Worm (Caenorhabditis elegans) whole organism, L4 larva: ENCODE data around the gene chil-8.
A peak's percentile ranks its signal among the peaks of the same experiment; 100 is the strongest.
"Not testable (repeated sequence)": the region's sequence is repeated elsewhere in the genome, so short reads cannot be mapped to it uniquely, and the experiment has no call there.

Experiments
- F10B5.3 ChIP-seq: sonication (generic microtip); optimal IDR thresholded peaks from 2 replicates; lab custom pipeline; 2016; ENCODE audit warnings: mild to moderate bottlenecking, missing genetic modification characterization, missing compliant biosample characterization
- F44E2.7 ChIP-seq: fragments of 200-800 bp; sonication (Bioruptor generic); IDR thresholded peaks from 2 replicates; pipeline ENCODE4 v2.1.2; 2022; ENCODE audit warnings: missing genetic modification characterization, missing compliant biosample characterization
- T20F7.1 ChIP-seq: fragments of 200-800 bp; sonication (Bioruptor generic); optimal IDR thresholded peaks from 2 replicates; lab custom pipeline; 2018; ENCODE audit warnings: mild to moderate bottlenecking, missing genetic modification characterization, missing compliant biosample characterization
- T26A8.4 ChIP-seq: fragments of 200-800 bp; sonication (Bioruptor generic); IDR thresholded peaks from 2 replicates; pipeline ENCODE4 v1.3.6; 2022; ENCODE audit warnings: missing genetic modification characterization, missing compliant biosample characterization
- Y105C5A.15 ChIP-seq: fragments of 200-800 bp; sonication (Bioruptor generic); IDR thresholded peaks from 2 replicates; pipeline ENCODE4 v1.3.6; 2022; ENCODE audit warnings: missing genetic modification characterization, missing compliant biosample characterization
- aha-1 ChIP-seq: fragments of 150-350 bp; peaks from one replicate; lab custom pipeline; 2014; ENCODE audit warnings: missing biosample characterization, missing genetic modification characterization
- ama-1 ChIP-seq: fragments of 150-350 bp; optimal IDR thresholded peaks from 2 replicates; lab custom pipeline; 2014; ENCODE audit warnings: inconsistent platforms, mixed read lengths
- arid-1 ChIP-seq: fragments of 200-800 bp; sonication (Bioruptor generic); conservative IDR thresholded peaks from 2 replicates; pipeline ENCODE4 v1.3.6; 2022; ENCODE audit warnings: missing genetic modification reagents, missing genetic modification characterization, missing compliant biosample characterization
- ceh-20 ChIP-seq: fragments of 200-800 bp; sonication (Bioruptor generic); IDR thresholded peaks from 2 replicates; pipeline ENCODE4 v1.3.6; 2022; ENCODE audit warnings: missing genetic modification reagents, missing genetic modification characterization, missing compliant biosample characterization
- ceh-32 ChIP-seq: sonication (generic microtip); optimal IDR thresholded peaks from 2 replicates; lab custom pipeline; 2016; ENCODE audit warnings: mild to moderate bottlenecking, missing genetic modification characterization, missing compliant biosample characterization; ENCODE audit not compliant: poor library complexity
- ceh-82 ChIP-seq: sonication (generic microtip); optimal IDR thresholded peaks from 2 replicates; lab custom pipeline; 2017; ENCODE audit warnings: missing biosample characterization, missing genetic modification characterization
- daf-19 ChIP-seq: fragments of 200-800 bp; sonication (Bioruptor generic); conservative IDR thresholded peaks from 2 replicates; pipeline ENCODE4 v1.3.6; 2022; ENCODE audit warnings: missing genetic modification characterization, missing compliant biosample characterization
- dmd-9 ChIP-seq: fragments of 200-800 bp; sonication (Bioruptor generic); IDR thresholded peaks from 2 replicates; pipeline ENCODE4 v1.3.6; 2022; ENCODE audit warnings: missing genetic modification reagents, missing genetic modification characterization, missing compliant biosample characterization
- dpl-1 ChIP-seq: fragments of 150-350 bp; optimal IDR thresholded peaks from 2 replicates; lab custom pipeline; 2014; ENCODE audit warnings: missing biosample characterization, missing genetic modification reagents, missing genetic modification characterization
- duxl-1 ChIP-seq: sonication (generic microtip); optimal IDR thresholded peaks from 2 replicates; lab custom pipeline; 2016; ENCODE audit warnings: mild to moderate bottlenecking, missing genetic modification characterization, moderate library complexity, missing compliant biosample characterization; ENCODE audit not compliant: poor library complexity
- hif-1 ChIP-seq, 2 experiments: sonication (generic microtip); optimal IDR thresholded peaks; 2 replicates each; lab custom pipeline; 2016 to 2017; ENCODE audit warnings: missing compliant biosample characterization in 2 of 2, missing genetic modification characterization in 2 of 2, missing genetic modification reagents in 2 of 2, missing genotype in 2 of 2, mild to moderate bottlenecking in 1 of 2
- lin-38 ChIP-seq: fragments of 200-800 bp; sonication (Bioruptor generic); IDR thresholded peaks from 2 replicates; pipeline ENCODE4 v1.3.6; 2022; ENCODE audit warnings: missing genetic modification reagents, missing genetic modification characterization, missing compliant biosample characterization
- lin-39 ChIP-seq: fragments of 150-350 bp; optimal IDR thresholded peaks from 2 replicates; lab custom pipeline; 2014; ENCODE audit warnings: missing biosample characterization, missing genetic modification reagents, missing genetic modification characterization
- lir-3 ChIP-seq: sonication (generic microtip); optimal IDR thresholded peaks from 2 replicates; lab custom pipeline; 2016; ENCODE audit warnings: mild to moderate bottlenecking, missing genetic modification characterization, missing compliant biosample characterization
- mdt-29 ChIP-seq: fragments of 200-800 bp; sonication (Bioruptor generic); IDR thresholded peaks from 2 replicates; pipeline ENCODE4 v1.3.6; 2022; ENCODE audit warnings: missing genetic modification reagents, missing genetic modification characterization, missing compliant biosample characterization
- mep-1 ChIP-seq: fragments of 150-350 bp; sonication (generic microtip); optimal IDR thresholded peaks from 3 replicates; lab custom pipeline; 2014; ENCODE audit warnings: missing biosample characterization, missing genetic modification characterization
- mxl-2 ChIP-seq: fragments of 200-800 bp; sonication (Bioruptor generic); conservative IDR thresholded peaks from 2 replicates; pipeline ENCODE4 v1.3.6; 2022; ENCODE audit warnings: missing genetic modification reagents, missing genetic modification characterization, missing compliant biosample characterization
- mxl-3 ChIP-seq: fragments of 200-800 bp; sonication (Bioruptor generic); optimal IDR thresholded peaks from 2 replicates; lab custom pipeline; 2018; ENCODE audit warnings: mild to moderate bottlenecking, missing genetic modification characterization, missing compliant biosample characterization
- nhr-10 ChIP-seq: fragments of 150-350 bp; optimal IDR thresholded peaks from 2 replicates; lab custom pipeline; 2014; ENCODE audit warnings: missing biosample characterization, missing genetic modification characterization
- nhr-11 ChIP-seq: fragments of 150-350 bp; optimal IDR thresholded peaks from 2 replicates; lab custom pipeline; 2014; ENCODE audit warnings: missing biosample characterization, missing genetic modification characterization
- nhr-111 ChIP-seq: fragments of 200-800 bp; sonication (Bioruptor generic); optimal IDR thresholded peaks from 2 replicates; lab custom pipeline; 2018; ENCODE audit warnings: mild to moderate bottlenecking, missing genetic modification characterization, missing compliant biosample characterization
- nhr-237 ChIP-seq: sonication (generic microtip); optimal IDR thresholded peaks from 2 replicates; lab custom pipeline; 2017; ENCODE audit warnings: missing biosample characterization, missing genetic modification characterization
- nhr-25 ChIP-seq: sonication (generic microtip); optimal IDR thresholded peaks from 2 replicates; lab custom pipeline; 2017; ENCODE audit warnings: missing genetic modification characterization, mild to moderate bottlenecking, missing compliant biosample characterization, antibody characterized with exemption, moderate library complexity, borderline replicate concordance; ENCODE audit not compliant: insufficient read depth
- nhr-28 ChIP-seq: fragments of 150-350 bp; optimal IDR thresholded peaks from 2 replicates; lab custom pipeline; 2014; ENCODE audit warnings: missing biosample characterization, missing genetic modification characterization
- nhr-41 ChIP-seq: fragments of 200-800 bp; sonication (Bioruptor generic); IDR thresholded peaks from 2 replicates; pipeline ENCODE4 v1.3.6; 2022; ENCODE audit warnings: missing genetic modification reagents, missing genetic modification characterization, missing compliant biosample characterization
- nhr-48 ChIP-seq: sonication (generic microtip); optimal IDR thresholded peaks from 2 replicates; lab custom pipeline; 2016; ENCODE audit warnings: mild to moderate bottlenecking, missing genetic modification characterization, missing compliant biosample characterization
- nhr-6 ChIP-seq: fragments of 150-350 bp; optimal IDR thresholded peaks from 2 replicates; lab custom pipeline; 2014; ENCODE audit warnings: missing biosample characterization, missing genetic modification characterization
- pha-4 ChIP-seq, 2 experiments: fragments of 150-350 bp in 1 of 2; fragments of 200-800 bp in 1 of 2; sonication (Bioruptor generic) in 1 of 2; IDR thresholded peaks in 1 of 2; optimal IDR thresholded peaks in 1 of 2; 2 replicates each; pipeline versions ENCODE4 v1.3.6 to Lab custom; 2014 to 2022; ENCODE audit warnings: missing genetic modification characterization in 2 of 2, missing genetic modification reagents in 2 of 2, missing biosample characterization in 1 of 2, missing compliant biosample characterization in 1 of 2
- php-3 ChIP-seq: fragments of 200-800 bp; sonication (Bioruptor generic); IDR thresholded peaks from 2 replicates; pipeline ENCODE4 v1.3.6; 2022; ENCODE audit warnings: missing genetic modification reagents, missing genetic modification characterization, missing compliant biosample characterization
- rbr-2 ChIP-seq: sonication (generic microtip); optimal IDR thresholded peaks from 2 replicates; lab custom pipeline; 2016; ENCODE audit warnings: missing genotype, missing genetic modification characterization, missing compliant biosample characterization
- saeg-2 ChIP-seq: fragments of 200-800 bp; sonication (Bioruptor generic); IDR thresholded peaks from 2 replicates; pipeline ENCODE4 v1.3.6; 2022; ENCODE audit warnings: missing genetic modification reagents, missing genetic modification characterization, missing compliant biosample characterization
- tra-1 ChIP-seq: fragments of 200-800 bp; sonication (Bioruptor generic); IDR thresholded peaks from 2 replicates; pipeline ENCODE4 v1.3.6; 2022; ENCODE audit warnings: missing genetic modification reagents, missing genetic modification characterization, missing compliant biosample characterization
- unc-62 ChIP-seq, 3 experiments: fragments of 150-350 bp in 1 of 3; sonication (generic microtip); optimal IDR thresholded peaks in 2 of 3; peaks in 1 of 3; 1 replicate in 1 of 3; 2 replicates in 2 of 3; lab custom pipeline; 2014 to 2017; ENCODE audit warnings: missing biosample characterization in 3 of 3, missing genetic modification characterization in 3 of 3, missing genetic modification reagents in 3 of 3, missing genotype in 1 of 3
- vab-7 ChIP-seq: fragments of 200-800 bp; sonication (Bioruptor generic); IDR thresholded peaks from 2 replicates; pipeline ENCODE4 v1.3.6; 2022; ENCODE audit warnings: missing genetic modification reagents, missing genetic modification characterization, missing compliant biosample characterization
- ztf-11 ChIP-seq: fragments of 150-350 bp; optimal IDR thresholded peaks from 2 replicates; lab custom pipeline; 2014; ENCODE audit warnings: missing biosample characterization, missing genetic modification characterization

The chil-8 gene

DNA sequence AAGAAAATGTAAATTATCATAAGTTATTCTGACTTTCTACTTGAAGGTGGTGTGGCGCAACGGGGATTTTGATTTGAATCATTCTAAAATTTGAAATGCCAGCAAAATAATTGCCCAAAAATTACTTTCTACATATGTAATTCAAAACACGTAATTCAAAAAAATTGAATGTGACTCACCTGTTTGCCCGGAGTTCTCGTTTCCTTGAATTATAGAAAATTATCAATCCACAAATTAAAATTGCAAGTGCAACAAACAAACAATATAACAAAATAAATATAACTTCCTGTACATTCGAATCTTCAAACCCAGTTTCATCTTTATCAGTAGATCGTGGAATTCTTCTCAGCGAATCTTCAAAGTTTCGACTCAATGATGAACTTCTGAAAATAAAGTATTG, 4.7 kb downstream of the chil-8 start:
- TF ChIP-seq php-3 (no peak), aha-1 (tag; lab: Kevin White, UChicago) (peak; percentile 63), unc-62 (GFP tag; optimal IDR thresholded peaks at IDR 0.05 in 1 of 2; lab: Kevin White, UChicago) (peak in 1 of 2 experiments; percentile 65), unc-62 (tag; optimal IDR thresholded peaks at IDR 0.05; lab: Kevin White, UChicago) (no peak)

DNA sequence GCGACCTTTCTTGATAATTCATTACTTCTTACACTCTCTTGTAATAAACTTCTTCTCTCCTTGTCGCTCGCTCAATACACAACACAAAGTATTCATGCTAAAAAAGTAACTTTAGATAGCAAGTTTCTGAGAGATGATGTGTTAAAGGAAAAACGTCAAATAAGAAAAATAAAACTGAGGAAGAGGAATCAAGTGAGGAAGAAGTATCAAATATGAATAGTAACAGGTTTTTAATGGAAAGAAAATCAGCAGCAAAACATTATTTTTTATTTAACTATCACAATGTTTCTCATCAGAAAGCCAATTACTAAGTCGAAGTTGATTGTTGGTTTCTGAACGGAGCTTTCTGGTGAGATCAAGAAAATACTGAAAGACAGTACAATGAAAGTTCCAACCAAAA, 6.5 kb downstream of the chil-8 start, which contains the start of gene chil-1:
Gene chil-1, minus strand, starts transcription at position 101 of the 400 bp plus-strand sequence.
- TF ChIP-seq nhr-111 (GFP tag; lab: Kevin White, UChicago); dmd-9 (GFP tag; lab: Robert Waterston, UW); ceh-32 (tag; lab: Kevin White, UChicago): not testable (repeated sequence)
- TF ChIP-seq, all 104 proteins: peak for 0; not testable (repeated sequence) for 104

DNA sequence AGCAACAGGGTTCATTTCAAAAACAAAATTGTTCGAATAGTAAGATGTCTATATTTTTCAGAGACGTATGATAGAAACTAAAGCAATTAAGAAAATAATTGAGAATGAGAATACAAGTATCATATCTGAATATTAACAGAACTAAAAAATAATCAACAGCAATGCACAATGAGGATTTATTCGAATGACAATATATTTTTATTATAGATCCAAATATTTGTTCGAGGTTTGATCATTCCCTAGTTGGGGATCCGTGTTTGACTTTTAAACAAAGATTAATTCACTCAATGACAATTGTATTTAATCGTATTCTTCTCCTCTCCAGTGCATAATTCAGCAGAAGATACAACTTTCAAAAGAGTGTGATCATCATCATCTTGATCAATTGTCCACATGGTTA, 10.7 kb downstream of the chil-8 start, which contains the start of gene C08H9.18:
Gene C08H9.18, minus strand, starts transcription at position 101 of the 400 bp plus-strand sequence.
- TF ChIP-seq lin-39, result no peak
- TF ChIP-seq nhr-10 (tag; lab: Kevin White, UChicago), result no peak
- no peak for TF ChIP-seq nhr-237 (tag; lab: Kevin White, UChicago)
- no peak for TF ChIP-seq rbr-2 (tag; lab: Kevin White, UChicago)
- TF ChIP-seq Y105C5A.15 (GFP tag; lab: Robert Waterston, UW), result no peak
- TF ChIP-seq lir-3, result no peak
- TF ChIP-seq nhr-48 (tag; lab: Kevin White, UChicago), result no peak
- TF ChIP-seq F44E2.7 (GFP tag; lab: Robert Waterston, UW), result no peak
- TF ChIP-seq vab-7 (GFP tag; lab: Robert Waterston, UW), result no peak
- TF ChIP-seq mdt-29 (GFP tag; lab: Robert Waterston, UW), result no peak
- TF ChIP-seq mxl-3 (GFP tag; lab: Kevin White, UChicago), result no peak
- no peak for TF ChIP-seq lin-38
- no peak for TF ChIP-seq nhr-11 (tag; lab: Kevin White, UChicago)
- TF ChIP-seq pha-4 (GFP tag; IDR thresholded peaks at IDR 0.05; lab: Robert Waterston, UW), result no peak
- no peak for TF ChIP-seq pha-4 (tag; optimal IDR thresholded peaks at IDR 0.05; lab: Kevin White, UChicago)
- no peak for TF ChIP-seq nhr-111 (GFP tag; lab: Kevin White, UChicago)
- TF ChIP-seq php-3, result no peak
- no peak for TF ChIP-seq T26A8.4 (GFP tag; lab: Robert Waterston, UW)
- no peak for TF ChIP-seq ztf-11 (tag; lab: Kevin White, UChicago)
- no peak for TF ChIP-seq dmd-9 (GFP tag; lab: Robert Waterston, UW)

DNA sequence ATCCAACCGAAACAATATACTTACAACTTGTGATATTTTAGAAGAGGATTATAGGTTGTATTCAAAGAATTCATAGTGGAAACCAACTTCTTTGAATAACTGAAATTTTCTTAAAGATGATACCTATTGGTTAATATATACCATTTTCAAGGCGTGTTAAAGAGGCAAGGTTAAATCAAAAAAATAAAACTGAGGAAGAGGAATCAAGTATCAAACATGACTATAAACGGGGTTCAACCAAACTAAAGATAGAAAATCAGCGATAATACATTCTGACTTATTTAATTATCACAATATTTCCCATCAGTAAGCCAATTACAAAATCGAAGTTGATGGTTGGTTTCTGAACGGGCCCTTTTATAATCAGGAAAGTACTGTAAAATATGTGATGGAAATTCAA, 11.5 kb downstream of the chil-8 start, which contains the start of gene chil-3:
Gene chil-3, minus strand, starts transcription at position 101 of the 400 bp plus-strand sequence.
- no peak for TF ChIP-seq nhr-237 (tag; lab: Kevin White, UChicago)
- no peak for TF ChIP-seq nhr-41 (GFP tag; lab: Robert Waterston, UW)
- TF ChIP-seq saeg-2 (GFP tag; lab: Robert Waterston, UW), result no peak
- no peak for TF ChIP-seq duxl-1 (tag; lab: Kevin White, UChicago)
- no peak for TF ChIP-seq nhr-28 (tag; lab: Kevin White, UChicago)
- TF ChIP-seq ama-1 (lab: Kevin White, UChicago), result no peak

DNA sequence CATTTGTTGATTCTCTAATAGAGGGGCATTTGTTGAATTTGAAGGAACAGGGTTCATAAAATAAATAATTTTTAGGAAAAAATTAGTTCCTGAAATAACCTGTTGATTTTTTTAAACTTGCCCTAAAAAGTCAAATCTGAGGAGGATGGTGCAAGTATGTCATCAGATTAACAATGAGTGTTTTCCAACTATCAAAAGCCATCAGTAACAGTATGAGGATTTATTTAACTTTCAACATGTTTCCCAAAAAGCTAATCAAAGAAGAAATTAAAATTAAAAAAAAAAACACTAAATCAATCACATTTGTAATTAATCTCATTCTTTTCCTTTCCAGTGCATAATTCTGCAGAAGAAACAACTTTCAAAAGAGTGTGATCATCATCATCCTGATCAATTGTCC, 13.3 kb downstream of the chil-8 start, which contains the start of gene chil-5:
Gene chil-5, minus strand, starts transcription at position 101 of the 400 bp plus-strand sequence.
- TF ChIP-seq ceh-82 (tag; lab: Kevin White, UChicago) (no peak), F10B5.3 (no peak), mxl-3 (GFP tag; lab: Kevin White, UChicago) (no peak)

DNA sequence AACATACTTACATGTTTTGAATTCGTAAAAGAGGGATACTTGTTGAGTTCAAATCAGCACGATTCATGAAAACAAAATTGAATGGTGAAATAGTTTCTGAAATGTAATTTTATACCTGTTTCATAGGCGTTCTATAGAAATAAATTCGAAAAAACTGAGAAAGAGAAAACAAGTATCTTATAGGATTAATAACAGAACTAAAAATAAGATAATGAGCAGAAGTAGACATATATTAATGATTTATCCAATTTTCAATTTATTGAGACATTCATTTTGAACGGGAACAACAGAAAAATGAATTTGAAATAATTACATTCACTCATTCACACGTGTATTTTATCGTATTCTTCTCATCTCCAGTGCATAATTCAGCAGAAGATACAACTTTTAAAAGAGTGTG, 15.1 kb downstream of the chil-8 start, which contains the start of gene chil-6:
Gene chil-6, minus strand, starts transcription at position 101 of the 400 bp plus-strand sequence.
- TF ChIP-seq T20F7.1 (GFP tag; lab: Kevin White, UChicago) (no peak), arid-1 (no peak), nhr-25 (tag; lab: Kevin White, UChicago) (no peak), unc-62 (GFP tag; optimal IDR thresholded peaks at IDR 0.05 in 1 of 2; lab: Kevin White, UChicago) (no peak), unc-62 (tag; optimal IDR thresholded peaks at IDR 0.05; lab: Kevin White, UChicago) (no peak), nhr-10 (tag; lab: Kevin White, UChicago) (no peak), ceh-20 (GFP tag; lab: Robert Waterston, UW) (no peak), php-3 (no peak), nhr-6 (tag; lab: Kevin White, UChicago) (no peak), mep-1 (no peak), tra-1 (GFP tag; lab: Robert Waterston, UW) (no peak), daf-19 (GFP tag; lab: Robert Waterston, UW) (no peak), hif-1 (tag; optimal IDR thresholded peaks at IDR 0.05; lab: Kevin White, UChicago) (no peak), dpl-1 (GFP tag; lab: Kevin White, UChicago) (no peak), mxl-2 (no peak)
